Worm (Caenorhabditis elegans): ENCODE measurements around the gene trpp-6.
A peak's percentile ranks its signal among the peaks of the same experiment; 100 is the strongest.

ce11 chrV:10039837-10040236 is 48.1 kb downstream of the trpp-6 start:
- TF ChIP-seq nhr-77 (tag; optimal IDR thresholded peaks at IDR 0.05) = peak; percentile 61
- TF ChIP-seq egl-27 (tag; optimal IDR thresholded peaks at IDR 0.05) = peak in 1 of 2 experiments; percentile 34
- TF ChIP-seq dsc-1 (tag; optimal IDR thresholded peaks at IDR 0.05) = peak; percentile 52
- no peak for TF ChIP-seq nhr-28 (tag; optimal IDR thresholded peaks at IDR 0.05)
- TF ChIP-seq nhr-237 (tag; optimal IDR thresholded peaks at IDR 0.05) = no peak
- peak; percentile 61 to 64 for TF ChIP-seq lin-35 (GFP tag; optimal IDR thresholded peaks at IDR 0.05)
- TF ChIP-seq ama-1 (optimal IDR thresholded peaks at IDR 0.05) = no peak
- no peak for TF ChIP-seq nhr-11 (tag; optimal IDR thresholded peaks at IDR 0.05)
- TF ChIP-seq fkh-10 (GFP tag; optimal IDR thresholded peaks at IDR 0.05) = no peak
- TF ChIP-seq unc-130 (tag; optimal IDR thresholded peaks at IDR 0.05) = no peak
- TF ChIP-seq nhr-76 (tag; optimal IDR thresholded peaks at IDR 0.05) = no peak
- no peak for TF ChIP-seq nhr-12 (tag; optimal IDR thresholded peaks at IDR 0.05)
